Fruit fly (Drosophila melanogaster) whole organism, embryonic: ENCODE results near the gene Obp99b.
A peak's percentile ranks its signal among the peaks of the same experiment; 100 is the strongest.

Experiments
- ATbp ChIP-seq: fragments of 200-800 bp; sonication (Bioruptor generic); optimal IDR thresholded peaks from 2 replicates; lab custom pipeline; 2017; ENCODE audit warnings: missing biosample characterization, mild to moderate bottlenecking, missing genetic modification characterization, missing genetic modification reagents
- B-H1 ChIP-seq: fragments of 200-800 bp; sonication (Bioruptor generic); IDR thresholded peaks from 3 replicates; pipeline ENCODE4 v1.3.6; 2022; ENCODE audit warnings: missing biosample characterization, missing genetic modification characterization
- CG10147 ChIP-seq: fragments of 200-800 bp; sonication (Bioruptor generic); optimal IDR thresholded peaks from 2 replicates; lab custom pipeline; 2019; ENCODE audit warnings: missing biosample characterization, mild to moderate bottlenecking, missing genetic modification characterization, moderate library complexity
- CG10321 ChIP-seq: fragments of 200-800 bp; sonication (Bioruptor generic); IDR thresholded peaks from 2 replicates; pipeline ENCODE4 v1.3.6; 2022; ENCODE audit warnings: missing biosample characterization, missing genetic modification characterization
- CG1233 ChIP-seq: fragments of 200-800 bp; sonication (Bioruptor generic); optimal IDR thresholded peaks from 4 replicates; lab custom pipeline; 2018; ENCODE audit warnings: missing biosample characterization, mild to moderate bottlenecking, missing genetic modification characterization
- CG12659 ChIP-seq: fragments of 200-800 bp; sonication (Bioruptor generic); optimal IDR thresholded peaks from 3 replicates; lab custom pipeline; 2017; ENCODE audit warnings: mild to moderate bottlenecking, missing biosample characterization, missing genetic modification reagents, missing genetic modification characterization
- CG12769 ChIP-seq: fragments of 200-800 bp; sonication (Bioruptor generic); optimal IDR thresholded peaks from 2 replicates; lab custom pipeline; 2019; ENCODE audit warnings: missing biosample characterization, mild to moderate bottlenecking, missing genetic modification characterization, moderate library complexity
- CG12942 ChIP-seq: fragments of 200-800 bp; sonication (Bioruptor generic); optimal IDR thresholded peaks from 3 replicates; lab custom pipeline; 2016; ENCODE audit warnings: missing biosample characterization, missing genetic modification characterization
- CG13296 ChIP-seq: fragments of 200-800 bp; sonication (Bioruptor generic); optimal IDR thresholded peaks from 3 replicates; lab custom pipeline; 2018; ENCODE audit warnings: missing biosample characterization, mild to moderate bottlenecking, missing genetic modification characterization
- CG15601 ChIP-seq: fragments of 200-800 bp; sonication (Bioruptor generic); optimal IDR thresholded peaks from 3 replicates; lab custom pipeline; 2019; ENCODE audit warnings: missing biosample characterization, mild to moderate bottlenecking, missing genetic modification characterization, moderate library complexity
- CG1603 ChIP-seq: fragments of 200-800 bp; sonication (Bioruptor generic); optimal IDR thresholded peaks from 2 replicates; lab custom pipeline; 2019; ENCODE audit warnings: missing biosample characterization, mild to moderate bottlenecking, missing genetic modification characterization, moderate library complexity
- CG17359 ChIP-seq: fragments of 200-800 bp; sonication (Bioruptor generic); optimal IDR thresholded peaks from 3 replicates; lab custom pipeline; 2018; ENCODE audit warnings: missing biosample characterization, mild to moderate bottlenecking, missing genetic modification characterization, moderate library complexity
- CG18599 ChIP-seq: fragments of 200-800 bp; sonication (Bioruptor generic); optimal IDR thresholded peaks from 3 replicates; lab custom pipeline; 2017; ENCODE audit warnings: missing biosample characterization, missing genetic modification characterization, mild to moderate bottlenecking, moderate library complexity, missing genetic modification reagents
- CG2712 ChIP-seq: fragments of 200-800 bp; optimal IDR thresholded peaks from 3 replicates; lab custom pipeline; 2019; ENCODE audit warnings: missing biosample characterization, mild to moderate bottlenecking, missing genetic modification characterization, moderate library complexity
- CG30403 ChIP-seq: fragments of 200-800 bp; sonication (Bioruptor generic); optimal IDR thresholded peaks from 3 replicates; lab custom pipeline; 2016; ENCODE audit warnings: missing biosample characterization, missing genetic modification characterization
- CG30431 ChIP-seq: fragments of 200-800 bp; sonication (Bioruptor generic); optimal IDR thresholded peaks from 2 replicates; lab custom pipeline; 2017; ENCODE audit warnings: missing biosample characterization, missing genetic modification characterization
- CG3065 ChIP-seq: fragments of 200-800 bp; sonication (Bioruptor generic); optimal IDR thresholded peaks from 2 replicates; lab custom pipeline; 2016; ENCODE audit warnings: missing biosample characterization, missing genetic modification characterization
- CG31441 ChIP-seq: fragments of 200-800 bp; sonication (Bioruptor generic); IDR thresholded peaks from 2 replicates; pipeline ENCODE4 v1.3.6; 2022; ENCODE audit warnings: missing biosample characterization, missing genetic modification characterization
- CG3838 ChIP-seq: fragments of 200-800 bp; sonication (Bioruptor generic); optimal IDR thresholded peaks from 3 replicates; lab custom pipeline; 2016; ENCODE audit warnings: missing biosample characterization, missing genetic modification characterization
- CG4360 ChIP-seq: fragments of 200-800 bp; sonication (Bioruptor generic); IDR thresholded peaks from 2 replicates; pipeline ENCODE4 v1.3.6; 2022; ENCODE audit warnings: missing biosample characterization, missing genetic modification characterization
- CG4820 ChIP-seq: fragments of 200-800 bp; sonication (Bioruptor generic); optimal IDR thresholded peaks from 3 replicates; lab custom pipeline; 2016; ENCODE audit warnings: missing biosample characterization, missing genetic modification characterization
- CG5953 ChIP-seq: fragments of 200-800 bp; sonication (Bioruptor generic); IDR thresholded peaks from 2 replicates; pipeline ENCODE4 v1.3.6; 2022; ENCODE audit warnings: missing biosample characterization, missing genetic modification characterization
- CG6813 ChIP-seq: fragments of 200-800 bp; sonication (Bioruptor generic); optimal IDR thresholded peaks from 2 replicates; lab custom pipeline; 2017; ENCODE audit warnings: missing biosample characterization, missing genetic modification characterization, mild to moderate bottlenecking, moderate library complexity, missing genetic modification reagents
- CG6854 ChIP-seq: fragments of 200-800 bp; sonication (Bioruptor generic); optimal IDR thresholded peaks from 3 replicates; lab custom pipeline; 2017; ENCODE audit warnings: missing biosample characterization, mild to moderate bottlenecking, missing genetic modification characterization
- CG9727 ChIP-seq: fragments of 200-800 bp; sonication (Bioruptor generic); optimal IDR thresholded peaks from 3 replicates; lab custom pipeline; 2017; ENCODE audit warnings: missing biosample characterization, mild to moderate bottlenecking, missing genetic modification characterization
- CG9817 ChIP-seq: fragments of 200-800 bp; sonication (Bioruptor generic); optimal IDR thresholded peaks from 2 replicates; lab custom pipeline; 2018; ENCODE audit warnings: missing biosample characterization, mild to moderate bottlenecking, missing genetic modification characterization, moderate library complexity
- HHEX ChIP-seq: fragments of 200-800 bp; sonication (Bioruptor generic); optimal IDR thresholded peaks from 3 replicates; lab custom pipeline; 2017; ENCODE audit warnings: missing biosample characterization, mild to moderate bottlenecking, missing genetic modification characterization, missing genetic modification reagents
- HLH4C ChIP-seq: fragments of 200-800 bp; sonication (Bioruptor generic); IDR thresholded peaks from 3 replicates; pipeline ENCODE4 v1.3.6; 2022; ENCODE audit warnings: missing biosample characterization, missing genetic modification characterization; ENCODE audit not compliant: partially characterized antibody
- Hand ChIP-seq: fragments of 200-800 bp; sonication (Bioruptor generic); optimal IDR thresholded peaks from 2 replicates; lab custom pipeline; 2017; ENCODE audit warnings: mild to moderate bottlenecking, missing biosample characterization, missing genetic modification reagents, missing genetic modification characterization
- Jarid2 ChIP-seq: fragments of 200-800 bp; sonication (Bioruptor generic); optimal IDR thresholded peaks from 3 replicates; lab custom pipeline; 2017; ENCODE audit warnings: mild to moderate bottlenecking, missing biosample characterization, missing genetic modification reagents, missing genetic modification characterization
- Mad ChIP-seq: fragments of 200-800 bp; sonication (Bioruptor generic); optimal IDR thresholded peaks from 2 replicates; lab custom pipeline; 2016; ENCODE audit warnings: missing biosample characterization, missing genetic modification characterization
- Max ChIP-seq: fragments of 200-800 bp; sonication (Bioruptor generic); optimal IDR thresholded peaks from 2 replicates; lab custom pipeline; 2016; ENCODE audit warnings: missing biosample characterization, mild to moderate bottlenecking, missing genetic modification characterization
- NfI ChIP-seq: fragments of 200-800 bp; sonication (Bioruptor generic); optimal IDR thresholded peaks from 3 replicates; lab custom pipeline; 2018; ENCODE audit warnings: missing biosample characterization, mild to moderate bottlenecking, missing genetic modification characterization, moderate library complexity
- Oaz ChIP-seq: fragments of 200-800 bp; sonication (Bioruptor generic); IDR thresholded peaks from 2 replicates; pipeline ENCODE4 v1.3.6; 2022; ENCODE audit warnings: missing biosample characterization, missing genetic modification characterization
- Oli ChIP-seq: fragments of 200-800 bp; sonication (Bioruptor generic); optimal IDR thresholded peaks from 2 replicates; lab custom pipeline; 2018; ENCODE audit warnings: missing biosample characterization, mild to moderate bottlenecking, missing genetic modification characterization, moderate library complexity
- Sox102F ChIP-seq: fragments of 200-800 bp; sonication (Bioruptor generic); optimal IDR thresholded peaks from 2 replicates; lab custom pipeline; 2018; ENCODE audit warnings: missing biosample characterization, mild to moderate bottlenecking, missing genetic modification characterization, moderate library complexity
- Spps ChIP-seq: fragments of 200-800 bp; sonication (Bioruptor generic); optimal IDR thresholded peaks from 2 replicates; lab custom pipeline; 2018; ENCODE audit warnings: missing biosample characterization, mild to moderate bottlenecking, missing genetic modification characterization
- Xbp1 ChIP-seq: fragments of 200-800 bp; sonication (Bioruptor generic); optimal IDR thresholded peaks from 3 replicates; lab custom pipeline; 2016; ENCODE audit warnings: missing biosample characterization, mild to moderate bottlenecking, missing genetic modification characterization
- ase ChIP-seq: fragments of 200-800 bp; sonication (Bioruptor generic); IDR thresholded peaks from 3 replicates; pipeline ENCODE4 v1.3.6; 2022; ENCODE audit warnings: missing biosample characterization, missing genetic modification characterization
- bowl ChIP-seq: fragments of 200-800 bp; sonication (Bioruptor generic); IDR thresholded peaks from 2 replicates; pipeline ENCODE4 v1.3.6; 2022; ENCODE audit warnings: missing biosample characterization, missing genetic modification characterization
- fd3F ChIP-seq: fragments of 200-800 bp; sonication (Bioruptor generic); optimal IDR thresholded peaks from 2 replicates; lab custom pipeline; 2018; ENCODE audit warnings: missing biosample characterization, mild to moderate bottlenecking, missing genetic modification characterization, moderate library complexity
- gsb-n ChIP-seq: fragments of 200-800 bp; sonication (Bioruptor generic); optimal IDR thresholded peaks from 3 replicates; lab custom pipeline; 2018; ENCODE audit warnings: missing biosample characterization, mild to moderate bottlenecking, missing genetic modification characterization
- ind ChIP-seq: fragments of 200-800 bp; sonication (Bioruptor generic); optimal IDR thresholded peaks from 3 replicates; lab custom pipeline; 2016; ENCODE audit warnings: missing biosample characterization, missing genetic modification characterization
- phol ChIP-seq: fragments of 200-800 bp; sonication (Bioruptor generic); optimal IDR thresholded peaks from 3 replicates; lab custom pipeline; 2018; ENCODE audit warnings: missing biosample characterization, mild to moderate bottlenecking, missing genetic modification characterization, moderate library complexity
- ro ChIP-seq: fragments of 200-800 bp; sonication (Bioruptor generic); IDR thresholded peaks from 2 replicates; pipeline ENCODE4 v1.3.6; 2022; ENCODE audit warnings: missing biosample characterization, missing genetic modification characterization
- seq ChIP-seq: fragments of 200-800 bp; sonication (Bioruptor generic); IDR thresholded peaks from 2 replicates; pipeline ENCODE4 v1.3.6; 2022; ENCODE audit warnings: missing biosample characterization, missing genetic modification characterization
- shn ChIP-seq: fragments of 200-800 bp; sonication (Bioruptor generic); optimal IDR thresholded peaks from 3 replicates; lab custom pipeline; 2016; ENCODE audit warnings: missing biosample characterization, missing genetic modification characterization
- stc ChIP-seq: fragments of 200-800 bp; sonication (Bioruptor generic); IDR thresholded peaks from 2 replicates; pipeline ENCODE4 v1.3.6; 2022; ENCODE audit warnings: missing biosample characterization, missing genetic modification characterization
- stwl ChIP-seq: fragments of 200-800 bp; sonication (Bioruptor generic); optimal IDR thresholded peaks from 3 replicates; lab custom pipeline; 2018; ENCODE audit warnings: missing biosample characterization, mild to moderate bottlenecking, missing genetic modification characterization, moderate library complexity
- tin ChIP-seq: fragments of 200-800 bp; sonication (Bioruptor generic); optimal IDR thresholded peaks from 3 replicates; lab custom pipeline; 2016; ENCODE audit warnings: missing biosample characterization, missing genetic modification characterization
- zen ChIP-seq: fragments of 200-800 bp; sonication (Bioruptor generic); optimal IDR thresholded peaks from 3 replicates; lab custom pipeline; 2018; ENCODE audit warnings: missing biosample characterization, mild to moderate bottlenecking, missing genetic modification characterization, moderate library complexity

Obp99b gene

dm6 chr3R:29737891-29738290 is 21.2 kb upstream of the Obp99b start, which contains the start of gene Gnpnat (continued):
- TF ChIP-seq CG9727 (peak; percentile 60), CG3838 (GFP tag; lab: Kevin White, UChicago) (no peak), bowl (no peak), Oaz (GFP tag; lab: Robert Waterston, UW) (no peak), CG4360 (no peak), CG30431 (GFP tag; lab: Kevin White, UChicago) (peak; percentile 5), stwl (tag; lab: Kevin White, UChicago) (no peak), CG4820 (GFP tag; lab: Kevin White, UChicago) (peak; percentile 6), CG1603 (tag; lab: Kevin White, UChicago) (peak; percentile 74), Sox102F (GFP tag; lab: Kevin White, UChicago) (peak; percentile 63), phol (tag; lab: Kevin White, UChicago) (peak; percentile 63), ind (GFP tag; lab: Kevin White, UChicago) (peak; percentile 57), ATbp (peak; percentile 53), Max (GFP tag; lab: Kevin White, UChicago) (peak; percentile 6), CG9817 (tag; lab: Kevin White, UChicago) (peak; percentile 46), Mad (no peak), CG13296 (GFP tag; lab: Kevin White, UChicago) (peak; percentile 50), ro (no peak), ase (GFP tag; lab: Robert Waterston, UW) (no peak), Oli (tag; lab: Kevin White, UChicago) (peak; percentile 48), CG1233 (GFP tag; lab: Kevin White, UChicago) (peak; percentile 55), gsb-n (tag; lab: Kevin White, UChicago) (peak; percentile 60), CG30403 (GFP tag; lab: Kevin White, UChicago) (peak; percentile 64), CG3065 (no peak), Xbp1 (peak; percentile 40), CG6854 (GFP tag; lab: Kevin White, UChicago) (peak; percentile 29), Jarid2 (GFP tag; lab: Kevin White, UChicago) (peak; percentile 14), tin (GFP tag; lab: Kevin White, UChicago) (peak; percentile 19), CG5953 (GFP tag; lab: Robert Waterston, UW) (no peak), HHEX (GFP tag; lab: Kevin White, UChicago) (peak; percentile 48), CG12942 (GFP tag; lab: Kevin White, UChicago) (peak; percentile 4), seq (no peak), fd3F (GFP tag; lab: Kevin White, UChicago) (peak; percentile 38), stc (GFP tag; lab: Robert Waterston, UW) (no peak), CG18599 (peak; percentile 81), CG15601 (peak; percentile 42), CG6813 (peak; percentile 61), CG10147 (GFP tag; lab: Kevin White, UChicago) (peak; percentile 41), Hand (GFP tag; lab: Kevin White, UChicago) (peak; percentile 38), CG10321 (GFP tag; lab: Robert Waterston, UW) (no peak), NfI (GFP tag; lab: Kevin White, UChicago) (peak; percentile 48), Spps (peak; percentile 29), CG17359 (tag; lab: Kevin White, UChicago) (peak; percentile 73), CG2712 (peak; percentile 69), HLH4C (no peak), CG12769 (tag; lab: Kevin White, UChicago) (peak; percentile 21), CG31441 (GFP tag; lab: Robert Waterston, UW) (no peak), B-H1 (GFP tag; lab: Robert Waterston, UW) (no peak), shn (GFP tag; lab: Kevin White, UChicago) (no peak), zen (tag; lab: Kevin White, UChicago) (peak; percentile 31), CG12659 (GFP tag; lab: Kevin White, UChicago) (peak; percentile 55)
